Fruit fly (Drosophila melanogaster) S2 (cell line): ENCODE measurements around the gene CG33702.

ENCODE experiments used
- CG8478 ChIP-seq: fragments of >200 bp; optimal IDR thresholded peaks from 2 replicates; lab custom pipeline; 2018
- CTCF ChIP-seq, 2 experiments: fragments of >200 bp; optimal IDR thresholded peaks; 2 replicates each; lab custom pipeline; 2018

DNA sequence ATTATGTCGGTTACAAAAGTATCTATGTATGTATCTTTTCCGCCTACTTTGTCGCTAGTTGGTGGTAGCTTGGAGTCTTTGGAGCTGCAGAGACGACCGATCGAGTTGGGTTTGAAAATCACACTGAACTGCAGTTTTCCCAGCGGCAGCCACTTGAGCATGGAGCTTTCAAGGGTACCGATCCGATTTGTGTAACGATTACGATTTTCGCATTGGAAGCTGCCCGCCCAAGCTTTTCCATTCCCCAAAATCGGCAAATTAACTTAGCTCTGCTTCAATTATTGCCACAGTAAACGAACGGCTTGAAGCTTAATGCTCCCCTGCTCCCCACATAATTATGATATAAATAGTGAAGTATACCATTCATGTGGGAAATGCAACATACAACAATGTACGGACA, 24.1 kb downstream of the CG33702 start, which contains the start of gene CG32036:
- TF ChIP-seq CTCF (optimal IDR thresholded peaks at IDR 0.05; lab: Kevin White, UChicago) (no peak), CG8478 (lab: Kevin White, UChicago) (no peak)
